Worm (Caenorhabditis elegans): ENCODE data around the gene C17B7.8.

DNA sequence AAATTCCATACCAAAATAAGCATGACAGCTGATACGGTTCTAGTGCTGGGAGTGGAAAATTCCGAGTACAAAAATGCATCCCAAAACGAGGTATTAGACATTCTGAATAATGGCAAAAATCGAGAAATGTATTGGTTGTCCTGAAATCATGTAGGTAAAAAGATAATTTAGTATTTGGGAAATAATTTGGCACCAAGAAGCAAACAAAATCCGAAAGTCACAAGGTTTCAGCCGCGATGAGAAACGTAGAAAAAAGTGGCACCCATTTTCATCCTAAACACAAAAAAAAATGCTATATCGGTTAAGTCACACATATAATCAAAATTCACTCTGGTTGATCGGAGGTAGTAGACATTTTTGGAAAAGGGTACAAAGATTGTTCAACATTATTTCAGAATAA, 26.3 kb downstream of the C17B7.8 start, which contains the start of gene srx-122:
- TF ChIP-seq Y55F3AM.14 (GFP tag; optimal IDR thresholded peaks at IDR 0.05) (no peak), ztf-1 (GFP tag; conservative IDR thresholded peaks at IDR 0.05) (no peak), elt-3 (tag; optimal IDR thresholded peaks at IDR 0.05) (no peak), mdl-1 (tag; optimal IDR thresholded peaks at IDR 0.05) (no peak), snpc-4 (tag; optimal IDR thresholded peaks at IDR 0.05) (no peak), nhr-12 (tag; optimal IDR thresholded peaks at IDR 0.05) (no peak), lin-11 (tag; optimal IDR thresholded peaks at IDR 0.05) (no peak)
